Fruit fly (Drosophila melanogaster) whole organism, embryonic: ENCODE data around the gene msn.

Experiments
- Blimp-1 ChIP-seq: fragments of 200-800 bp; sonication (Bioruptor generic); optimal IDR thresholded peaks from 3 replicates; lab custom pipeline; 2018; ENCODE audit warnings: missing biosample characterization, missing genetic modification characterization, mild to moderate bottlenecking, moderate library complexity, missing genetic modification reagents
- BtbVII ChIP-seq: fragments of 200-800 bp; sonication (Bioruptor generic); optimal IDR thresholded peaks from 3 replicates; lab custom pipeline; 2017; ENCODE audit warnings: missing biosample characterization, mild to moderate bottlenecking, missing genetic modification characterization
- CG10209 ChIP-seq: fragments of 200-800 bp; sonication (Bioruptor generic); optimal IDR thresholded peaks from 3 replicates; lab custom pipeline; 2017; ENCODE audit warnings: missing biosample characterization, mild to moderate bottlenecking, missing genetic modification characterization, missing genetic modification reagents
- CG10267 ChIP-seq: fragments of 200-800 bp; sonication (Bioruptor generic); optimal IDR thresholded peaks from 2 replicates; lab custom pipeline; 2018; ENCODE audit warnings: missing biosample characterization, mild to moderate bottlenecking, missing genetic modification characterization, moderate library complexity
- CG10462 ChIP-seq: fragments of 200-800 bp; sonication (Bioruptor generic); optimal IDR thresholded peaks from 2 replicates; lab custom pipeline; 2016; ENCODE audit warnings: missing biosample characterization, missing genetic modification characterization
- CG11695 ChIP-seq: fragments of 200-800 bp; sonication (Bioruptor generic); IDR thresholded peaks from 3 replicates; pipeline ENCODE4 v1.3.6; 2022; ENCODE audit warnings: missing biosample characterization, missing genetic modification characterization
- CG11696 ChIP-seq: fragments of 200-800 bp; sonication (Bioruptor generic); IDR thresholded peaks from 2 replicates; pipeline ENCODE4 v1.3.6; 2022; ENCODE audit warnings: missing biosample characterization, missing genetic modification characterization
- CG12071 ChIP-seq: fragments of 200-800 bp; sonication (Bioruptor generic); optimal IDR thresholded peaks from 3 replicates; lab custom pipeline; 2018; ENCODE audit warnings: missing biosample characterization, mild to moderate bottlenecking, missing genetic modification characterization
- CG12659 ChIP-seq: fragments of 200-800 bp; sonication (Bioruptor generic); optimal IDR thresholded peaks from 3 replicates; lab custom pipeline; 2017; ENCODE audit warnings: mild to moderate bottlenecking, missing biosample characterization, missing genetic modification reagents, missing genetic modification characterization
- CG14667 ChIP-seq: fragments of 200-800 bp; sonication (Bioruptor generic); IDR thresholded peaks from 2 replicates; pipeline ENCODE4 v1.3.6; 2022; ENCODE audit warnings: missing biosample characterization, missing genetic modification characterization
- CG15601 ChIP-seq: fragments of 200-800 bp; sonication (Bioruptor generic); optimal IDR thresholded peaks from 3 replicates; lab custom pipeline; 2019; ENCODE audit warnings: missing biosample characterization, mild to moderate bottlenecking, missing genetic modification characterization, moderate library complexity
- CG2116 ChIP-seq: fragments of 200-800 bp; sonication (Bioruptor generic); optimal IDR thresholded peaks from 3 replicates; lab custom pipeline; 2018; ENCODE audit warnings: missing biosample characterization, mild to moderate bottlenecking, missing genetic modification characterization
- CG2678 ChIP-seq: fragments of 200-800 bp; sonication (Bioruptor generic); optimal IDR thresholded peaks from 3 replicates; lab custom pipeline; 2019; ENCODE audit warnings: missing biosample characterization, mild to moderate bottlenecking, missing genetic modification characterization, moderate library complexity
- CG32767 ChIP-seq: fragments of 200-800 bp; sonication (Bioruptor generic); IDR thresholded peaks from 2 replicates; pipeline ENCODE4 v1.3.6; 2022; ENCODE audit warnings: missing biosample characterization, missing genetic modification characterization
- CG33213 ChIP-seq: fragments of 200-800 bp; sonication (Bioruptor generic); optimal IDR thresholded peaks from 3 replicates; lab custom pipeline; 2016; ENCODE audit warnings: missing biosample characterization, missing genetic modification characterization
- CG3726 ChIP-seq: fragments of 200-800 bp; sonication (Bioruptor generic); IDR thresholded peaks from 3 replicates; pipeline ENCODE4, ENCODE4 v1.3.6; 2022; ENCODE audit warnings: missing biosample characterization, missing genetic modification characterization
- CG6683 ChIP-seq: fragments of 200-800 bp; sonication (Bioruptor generic); optimal IDR thresholded peaks from 2 replicates; lab custom pipeline; 2017; ENCODE audit warnings: missing biosample characterization, mild to moderate bottlenecking, missing genetic modification characterization, missing genetic modification reagents
- CG6854 ChIP-seq: fragments of 200-800 bp; sonication (Bioruptor generic); optimal IDR thresholded peaks from 3 replicates; lab custom pipeline; 2017; ENCODE audit warnings: missing biosample characterization, mild to moderate bottlenecking, missing genetic modification characterization
- CG7556 ChIP-seq: fragments of 200-800 bp; sonication (Bioruptor generic); optimal IDR thresholded peaks from 2 replicates; lab custom pipeline; 2017; ENCODE audit warnings: missing biosample characterization, mild to moderate bottlenecking, missing genetic modification characterization
- CG8359 ChIP-seq: fragments of 200-800 bp; sonication (Bioruptor generic); optimal IDR thresholded peaks from 2 replicates; lab custom pipeline; 2017; ENCODE audit warnings: missing biosample characterization, mild to moderate bottlenecking, missing genetic modification characterization, borderline replicate concordance
- CG9609 ChIP-seq: fragments of 200-800 bp; sonication (Bioruptor generic); optimal IDR thresholded peaks from 3 replicates; lab custom pipeline; 2016; ENCODE audit warnings: missing biosample characterization, missing genetic modification characterization
- CG9727 ChIP-seq: fragments of 200-800 bp; sonication (Bioruptor generic); optimal IDR thresholded peaks from 3 replicates; lab custom pipeline; 2017; ENCODE audit warnings: missing biosample characterization, mild to moderate bottlenecking, missing genetic modification characterization
- CG9932 ChIP-seq: fragments of 200-800 bp; sonication (Bioruptor generic); IDR thresholded peaks from 2 replicates; pipeline ENCODE4 v1.3.6; 2022; ENCODE audit warnings: missing biosample characterization, missing genetic modification characterization
- Dbx ChIP-seq: fragments of 200-800 bp; sonication (Bioruptor generic); IDR thresholded peaks from 3 replicates; pipeline ENCODE4 v1.3.6; 2022; ENCODE audit warnings: missing biosample characterization, missing genetic modification characterization
- Dip2 ChIP-seq: fragments of 200-800 bp; sonication (Bioruptor generic); IDR thresholded peaks from 2 replicates; pipeline ENCODE4 v1.3.6; 2022; ENCODE audit warnings: missing biosample characterization, missing genetic modification characterization
- Dip3 ChIP-seq: fragments of 200-800 bp; sonication (Bioruptor generic); optimal IDR thresholded peaks from 3 replicates; lab custom pipeline; 2016; ENCODE audit warnings: missing biosample characterization, missing genetic modification characterization
- Eip74EF ChIP-seq, 2 experiments: fragments of 200-800 bp in 1 of 2; fragments of >200 bp in 1 of 2; sonication (Bioruptor generic) in 1 of 2; optimal IDR thresholded peaks; 2 replicates each; lab custom pipeline; 2017 to 2019; ENCODE audit warnings: missing biosample characterization in 2 of 2, missing genetic modification characterization in 2 of 2, mild to moderate bottlenecking in 1 of 2, moderate library complexity in 1 of 2
- Hr3 ChIP-seq: fragments of 200-800 bp; sonication (Bioruptor generic); optimal IDR thresholded peaks from 3 replicates; lab custom pipeline; 2016; ENCODE audit warnings: missing biosample characterization, missing genetic modification characterization
- Nf-YA ChIP-seq: fragments of 200-800 bp; sonication (Bioruptor generic); IDR thresholded peaks from 2 replicates; pipeline ENCODE4 v1.3.6; 2022; ENCODE audit warnings: missing biosample characterization, missing genetic modification characterization
- Spps ChIP-seq: fragments of 200-800 bp; sonication (Bioruptor generic); optimal IDR thresholded peaks from 2 replicates; lab custom pipeline; 2018; ENCODE audit warnings: missing biosample characterization, mild to moderate bottlenecking, missing genetic modification characterization
- Stat92E ChIP-seq, 3 experiments: fragments of >200 bp in 2 of 3; fragments of 200-800 bp in 1 of 3; sonication (Bioruptor generic) in 1 of 3; optimal IDR thresholded peaks; 2 replicates each; lab custom pipeline; 2017 to 2019; ENCODE audit warnings: missing biosample characterization in 3 of 3, missing genetic modification characterization in 3 of 3, mild to moderate bottlenecking in 1 of 3, moderate library complexity in 1 of 3
- dati ChIP-seq: fragments of 200-800 bp; sonication (Bioruptor generic); IDR thresholded peaks from 2 replicates; pipeline ENCODE4 v1.3.6; 2022; ENCODE audit warnings: missing biosample characterization, missing genetic modification characterization
- disco-r ChIP-seq: fragments of 200-800 bp; sonication (Bioruptor generic); optimal IDR thresholded peaks from 2 replicates; lab custom pipeline; 2016; ENCODE audit warnings: missing biosample characterization, missing genetic modification characterization
- fu2 ChIP-seq: fragments of 200-800 bp; sonication (Bioruptor generic); optimal IDR thresholded peaks from 2 replicates; lab custom pipeline; 2016; ENCODE audit warnings: missing biosample characterization, missing genetic modification characterization
- gcm ChIP-seq: fragments of 200-800 bp; sonication (Bioruptor generic); optimal IDR thresholded peaks from 2 replicates; lab custom pipeline; 2019; ENCODE audit warnings: missing biosample characterization, mild to moderate bottlenecking, missing genetic modification characterization, moderate library complexity
- gem ChIP-seq: fragments of 200-800 bp; sonication (Bioruptor generic); optimal IDR thresholded peaks from 2 replicates; lab custom pipeline; 2019; ENCODE audit warnings: missing biosample characterization, mild to moderate bottlenecking, missing genetic modification characterization, moderate library complexity
- ken ChIP-seq: fragments of 200-800 bp; sonication (Bioruptor generic); IDR thresholded peaks from 3 replicates; pipeline ENCODE4 v1.3.6; 2022; ENCODE audit warnings: missing biosample characterization, missing genetic modification characterization
- lab ChIP-seq: fragments of 200-800 bp; sonication (Bioruptor generic); optimal IDR thresholded peaks from 3 replicates; lab custom pipeline; 2017; ENCODE audit warnings: missing biosample characterization, missing genetic modification characterization, mild to moderate bottlenecking, moderate library complexity, missing genetic modification reagents
- lilli ChIP-seq: fragments of 200-800 bp; sonication (Bioruptor generic); optimal IDR thresholded peaks from 3 replicates; lab custom pipeline; 2016; ENCODE audit warnings: missing biosample characterization, missing genetic modification characterization
- otp ChIP-seq: fragments of 200-800 bp; sonication (Bioruptor generic); IDR thresholded peaks from 3 replicates; pipeline ENCODE4, ENCODE4 v1.3.6; 2022; ENCODE audit warnings: missing biosample characterization, missing genetic modification characterization
- pb ChIP-seq: fragments of 200-800 bp; sonication (Bioruptor generic); optimal IDR thresholded peaks from 3 replicates; lab custom pipeline; 2016; ENCODE audit warnings: missing biosample characterization, missing genetic modification characterization
- pfk ChIP-seq: fragments of 200-800 bp; sonication (Bioruptor generic); optimal IDR thresholded peaks from 2 replicates; lab custom pipeline; 2018; ENCODE audit warnings: missing biosample characterization, mild to moderate bottlenecking, missing genetic modification characterization, moderate library complexity
- pho ChIP-seq: fragments of 200-800 bp; sonication (Bioruptor generic); optimal IDR thresholded peaks from 2 replicates; lab custom pipeline; 2016; ENCODE audit warnings: missing biosample characterization, missing genetic modification characterization
- prd ChIP-seq, 3 experiments: fragments of >200 bp in 2 of 3; fragments of 200-800 bp in 1 of 3; sonication (Bioruptor generic) in 1 of 3; optimal IDR thresholded peaks in 2 of 3; IDR thresholded peaks in 1 of 3; 2 replicates in 2 of 3; 3 replicates in 1 of 3; pipeline versions ENCODE4 v1.3.6 to Lab custom; 2017 to 2022; ENCODE audit warnings: missing biosample characterization in 1 of 3, missing genetic modification characterization in 1 of 3
- psq ChIP-seq: fragments of 200-800 bp; sonication (Bioruptor generic); optimal IDR thresholded peaks from 2 replicates; lab custom pipeline; 2017; ENCODE audit warnings: missing biosample characterization, missing genetic modification characterization
- row ChIP-seq: fragments of 200-800 bp; sonication (Bioruptor generic); IDR thresholded peaks from 3 replicates; pipeline ENCODE4 v1.3.6; 2022; ENCODE audit warnings: missing biosample characterization, missing genetic modification characterization
- schlank ChIP-seq: fragments of 200-800 bp; sonication (Bioruptor generic); optimal IDR thresholded peaks from 2 replicates; lab custom pipeline; 2018; ENCODE audit warnings: missing biosample characterization, mild to moderate bottlenecking, missing genetic modification characterization
- so ChIP-seq: fragments of 200-800 bp; sonication (Bioruptor generic); IDR thresholded peaks from 3 replicates; pipeline ENCODE4 v1.3.6; 2022; ENCODE audit warnings: missing biosample characterization, missing genetic modification characterization
- toy ChIP-seq: fragments of 200-800 bp; sonication (Bioruptor generic); IDR thresholded peaks from 2 replicates; pipeline ENCODE4 v1.3.6; 2022; ENCODE audit warnings: missing biosample characterization, missing genetic modification characterization
- trh ChIP-seq: fragments of 200-800 bp; sonication (Bioruptor generic); optimal IDR thresholded peaks from 2 replicates; lab custom pipeline; 2016; ENCODE audit warnings: missing biosample characterization, missing genetic modification characterization

msn gene

DNA sequence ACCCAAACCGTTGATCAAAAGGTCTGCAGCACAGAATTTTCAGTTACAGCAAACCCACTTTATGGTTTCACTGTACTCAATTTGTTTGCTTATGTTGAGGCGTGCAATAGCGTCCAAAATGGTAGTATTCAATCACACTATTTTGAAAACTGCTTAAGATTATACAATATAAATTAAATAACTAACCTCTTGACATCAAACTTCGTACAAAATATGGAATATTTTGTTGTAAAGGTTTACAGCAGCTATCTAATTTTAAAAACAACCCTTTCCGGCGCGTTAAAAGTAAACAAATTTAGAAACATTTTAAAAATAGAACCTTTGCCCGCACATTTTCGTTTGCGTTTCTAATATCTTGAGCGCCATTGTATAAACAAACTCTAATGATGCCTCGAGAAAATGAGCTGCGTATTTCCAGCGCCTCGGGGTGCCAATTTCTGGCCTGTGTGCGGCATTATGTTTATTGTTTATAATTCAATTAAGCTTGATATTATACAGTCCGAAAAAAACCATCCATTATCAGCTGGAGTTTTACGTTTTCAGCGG is 4.5 kb upstream of the msn start (continued):
- TF ChIP-seq CG10462 (no peak), Stat92E (GFP tag; optimal IDR thresholded peaks at IDR 0.05; lab: Kevin White, UChicago) (peak in 1 of 3 experiments; percentile 84), dati (no peak), CG32767 (no peak), pfk (GFP tag; lab: Kevin White, UChicago) (no peak), prd (optimal IDR thresholded peaks at IDR 0.05; lab: Kevin White, UChicago) (no peak), prd (GFP tag; IDR thresholded peaks at IDR 0.05; lab: Robert Waterston, UW) (no peak), CG10209 (no peak), row (GFP tag; lab: Robert Waterston, UW) (0 out of 3 replicates have a peak, but pooled peaks have one; percentile 5), schlank (tag; lab: Kevin White, UChicago) (no peak), gcm (GFP tag; lab: Kevin White, UChicago) (no peak), CG8359 (no peak), psq (GFP tag; lab: Kevin White, UChicago) (no peak), CG9932 (GFP tag; lab: Robert Waterston, UW) (no peak), CG14667 (GFP tag; lab: Robert Waterston, UW) (no peak), CG33213 (GFP tag; lab: Kevin White, UChicago) (peak; percentile 4), ken (GFP tag; lab: Robert Waterston, UW) (0 out of 3 replicates have a peak, but pooled peaks have one; percentile 6), Nf-YA (no peak), CG10267 (no peak), trh (GFP tag; lab: Kevin White, UChicago) (no peak), CG15601 (tag; lab: Kevin White, UChicago) (no peak), CG12071 (GFP tag; lab: Kevin White, UChicago) (no peak), CG6854 (no peak), lab (GFP tag; lab: Kevin White, UChicago) (no peak), Dip3 (no peak), pho (GFP tag; lab: Kevin White, UChicago) (no peak), BtbVII (GFP tag; lab: Kevin White, UChicago) (no peak), CG2116 (GFP tag; lab: Kevin White, UChicago) (no peak), fu2 (GFP tag; lab: Kevin White, UChicago) (no peak), so (no peak), CG11696 (peak; percentile 92), CG11695 (GFP tag; lab: Robert Waterston, UW) (peak; percentile 13; the same call in 2 of the 3 replicates), CG9609 (GFP tag; lab: Kevin White, UChicago) (no peak), CG7556 (GFP tag; lab: Kevin White, UChicago) (peak; percentile 52), toy (GFP tag; lab: Robert Waterston, UW) (no peak), disco-r (no peak), CG2678 (tag; lab: Kevin White, UChicago) (peak; percentile 27), CG12659 (GFP tag; lab: Kevin White, UChicago) (no peak), gem (tag; lab: Kevin White, UChicago) (peak; percentile 12), Hr3 (GFP tag; lab: Kevin White, UChicago) (no peak), Spps (tag; lab: Kevin White, UChicago) (no peak), Eip74EF (GFP tag; optimal IDR thresholded peaks at IDR 0.05; lab: Kevin White, UChicago) (no peak), Dbx (GFP tag; lab: Robert Waterston, UW) (0 out of 3 replicates have a peak, but pooled peaks have one; percentile 1), Blimp-1 (GFP tag; lab: Kevin White, UChicago) (no peak), CG9727 (peak; percentile 25), CG3726 (GFP tag; lab: Robert Waterston, UW) (no peak), Dip2 (GFP tag; lab: Robert Waterston, UW) (no peak), pb (no peak), otp (no peak), CG6683 (GFP tag; lab: Kevin White, UChicago) (no peak), lilli (GFP tag; lab: Kevin White, UChicago) (no peak)
